Worm (Caenorhabditis elegans) whole organism, late embryonic: Measurements from ENCODE around the gene dyn-1.

Experiments
- C08G9.2 ChIP-seq: sonication (generic microtip); optimal IDR thresholded peaks from 2 replicates; lab custom pipeline; 2016; ENCODE audit warnings: mild to moderate bottlenecking, missing genetic modification characterization, moderate library complexity, missing compliant biosample characterization
- C38D4.7 ChIP-seq: fragments of 200-800 bp; sonication (Bioruptor generic); optimal IDR thresholded peaks from 2 replicates; lab custom pipeline; 2018; ENCODE audit warnings: mild to moderate bottlenecking, missing genetic modification characterization, moderate library complexity, missing compliant biosample characterization
- ceh-2 ChIP-seq: sonication (generic microtip); optimal IDR thresholded peaks from 2 replicates; lab custom pipeline; 2016; ENCODE audit warnings: missing genotype, missing genetic modification characterization, missing compliant biosample characterization
- ceh-45 ChIP-seq: fragments of 200-800 bp; sonication (Bioruptor generic); IDR thresholded peaks from 2 replicates; pipeline ENCODE4 v1.3.6; 2022; ENCODE audit warnings: missing genetic modification reagents, missing genetic modification characterization, missing compliant biosample characterization
- elt-2 ChIP-seq: sonication (generic microtip); optimal IDR thresholded peaks from 2 replicates; lab custom pipeline; 2016; ENCODE audit warnings: missing genetic modification reagents, missing genetic modification characterization, missing compliant biosample characterization
- eyg-1 ChIP-seq: sonication (generic microtip); optimal IDR thresholded peaks from 2 replicates; lab custom pipeline; 2016; ENCODE audit warnings: missing genotype, missing genetic modification characterization, missing compliant biosample characterization
- hlh-30 ChIP-seq: sonication (generic microtip); optimal IDR thresholded peaks from 2 replicates; lab custom pipeline; 2017; ENCODE audit warnings: antibody characterized with exemption, missing genetic modification characterization, missing compliant biosample characterization; ENCODE audit not compliant: insufficient read depth
- nhr-11 ChIP-seq: fragments of 150-350 bp; optimal IDR thresholded peaks from 2 replicates; lab custom pipeline; 2014; ENCODE audit warnings: missing biosample characterization, missing genetic modification characterization
- pqm-1 ChIP-seq: sonication (generic microtip); optimal IDR thresholded peaks from 2 replicates; lab custom pipeline; 2016; ENCODE audit warnings: missing genetic modification characterization, missing compliant biosample characterization
- sox-2 ChIP-seq: fragments of 200-800 bp; sonication (Bioruptor generic); IDR thresholded peaks from 2 replicates; pipeline ENCODE4 v1.3.6; 2022; ENCODE audit warnings: missing genetic modification reagents, missing genetic modification characterization, missing compliant biosample characterization
- tbx-2 ChIP-seq: sonication (generic microtip); optimal IDR thresholded peaks from 2 replicates; lab custom pipeline; 2016; ENCODE audit warnings: missing genetic modification characterization, missing compliant biosample characterization
- unc-55 ChIP-seq: sonication (generic microtip); optimal IDR thresholded peaks from 2 replicates; lab custom pipeline; 2017; ENCODE audit warnings: missing biosample characterization, missing genetic modification reagents, missing genetic modification characterization

DNA sequence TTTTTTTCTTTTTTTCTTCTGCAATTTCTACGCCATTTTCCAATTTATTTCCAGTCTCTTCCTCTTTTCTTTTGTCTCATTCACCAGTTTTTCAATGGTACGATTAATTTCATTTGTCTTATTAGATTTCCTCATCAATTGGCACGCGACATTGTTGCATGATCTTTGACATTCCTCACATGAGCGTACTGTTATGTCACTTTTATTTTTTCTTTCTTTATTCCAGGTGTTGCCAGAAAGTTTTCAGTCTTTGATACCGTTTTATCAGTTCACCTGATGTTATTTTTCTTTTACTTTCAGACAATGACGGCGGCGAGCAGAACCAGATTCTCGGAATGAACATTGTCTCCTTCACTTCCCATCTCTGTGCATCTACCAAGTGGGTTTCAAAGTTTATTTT lies 31.3 kb upstream of the dyn-1 start, which contains the start of the genes olrn-1 and C02C6.14:
- TF ChIP-seq eyg-1, result no peak
- no peak for TF ChIP-seq C08G9.2 (tag; lab: Kevin White, UChicago)
- TF ChIP-seq ceh-2 (tag; lab: Kevin White, UChicago), result no peak
- no peak for TF ChIP-seq pqm-1 (tag; lab: Kevin White, UChicago)
- TF ChIP-seq C38D4.7 (GFP tag; lab: Kevin White, UChicago), result no peak
- no peak for TF ChIP-seq tbx-2 (tag; lab: Kevin White, UChicago)
- no peak for TF ChIP-seq elt-2 (tag; lab: Kevin White, UChicago)
- TF ChIP-seq ceh-45 (GFP tag; lab: Robert Waterston, UW), result no peak
- no peak for TF ChIP-seq sox-2 (GFP tag; lab: Robert Waterston, UW)
- no peak for TF ChIP-seq nhr-11 (tag; lab: Kevin White, UChicago)
- TF ChIP-seq unc-55 (GFP tag; lab: Kevin White, UChicago), result no peak
- no peak for TF ChIP-seq hlh-30 (tag; lab: Kevin White, UChicago)
